Fruit fly (Drosophila melanogaster): ENCODE data around the gene CG11563.

The CG11563 gene

DNA sequence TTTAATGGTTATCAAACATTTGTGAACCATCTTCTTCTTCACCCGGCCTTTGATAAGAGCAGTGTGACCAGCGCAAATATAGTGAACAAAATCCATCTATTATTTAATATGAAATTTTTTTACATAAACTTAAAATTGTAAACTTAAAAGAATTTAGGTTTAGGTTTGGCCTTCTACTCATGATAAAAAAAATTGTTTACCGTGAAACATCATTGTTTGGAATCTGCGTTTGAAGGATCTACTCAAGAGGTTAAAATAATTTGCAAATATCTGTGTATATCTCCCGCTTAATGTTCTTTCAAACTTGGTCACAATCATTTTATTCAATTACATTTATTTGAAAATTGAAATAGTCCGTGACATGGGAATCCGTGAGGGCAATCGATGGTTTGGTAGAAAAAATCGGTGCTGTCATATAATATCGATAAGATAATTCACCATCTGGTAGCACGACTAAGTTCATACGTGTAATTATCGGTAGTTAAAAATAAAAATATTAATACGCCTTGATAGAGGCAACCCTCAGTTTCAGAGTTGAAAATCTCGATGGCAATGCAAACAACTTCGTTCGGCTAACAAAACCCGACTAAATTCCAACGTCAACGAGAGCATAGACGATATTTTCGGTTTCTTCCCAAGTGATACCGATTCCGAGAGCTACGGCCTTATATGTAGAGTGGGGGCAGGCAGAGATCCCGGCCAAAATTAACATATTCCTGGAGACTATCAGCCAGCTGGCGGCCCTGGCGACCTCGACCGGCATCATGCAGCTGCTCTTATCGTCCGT lies 35.1 kb downstream of the CG11563 start, which contains the start of the genes betaGlu and sip3 (continued):
- TF ChIP-seq CG6813 (GFP tag; optimal IDR thresholded peaks at IDR 0.05) = no peak
- TF ChIP-seq CG13894 (tag; optimal IDR thresholded peaks at IDR 0.05) = no peak
- TF ChIP-seq D (optimal IDR thresholded peaks at IDR 0.05) = no peak
- no peak for TF ChIP-seq D (GFP tag; optimal IDR thresholded peaks at IDR 0.05)

DNA sequence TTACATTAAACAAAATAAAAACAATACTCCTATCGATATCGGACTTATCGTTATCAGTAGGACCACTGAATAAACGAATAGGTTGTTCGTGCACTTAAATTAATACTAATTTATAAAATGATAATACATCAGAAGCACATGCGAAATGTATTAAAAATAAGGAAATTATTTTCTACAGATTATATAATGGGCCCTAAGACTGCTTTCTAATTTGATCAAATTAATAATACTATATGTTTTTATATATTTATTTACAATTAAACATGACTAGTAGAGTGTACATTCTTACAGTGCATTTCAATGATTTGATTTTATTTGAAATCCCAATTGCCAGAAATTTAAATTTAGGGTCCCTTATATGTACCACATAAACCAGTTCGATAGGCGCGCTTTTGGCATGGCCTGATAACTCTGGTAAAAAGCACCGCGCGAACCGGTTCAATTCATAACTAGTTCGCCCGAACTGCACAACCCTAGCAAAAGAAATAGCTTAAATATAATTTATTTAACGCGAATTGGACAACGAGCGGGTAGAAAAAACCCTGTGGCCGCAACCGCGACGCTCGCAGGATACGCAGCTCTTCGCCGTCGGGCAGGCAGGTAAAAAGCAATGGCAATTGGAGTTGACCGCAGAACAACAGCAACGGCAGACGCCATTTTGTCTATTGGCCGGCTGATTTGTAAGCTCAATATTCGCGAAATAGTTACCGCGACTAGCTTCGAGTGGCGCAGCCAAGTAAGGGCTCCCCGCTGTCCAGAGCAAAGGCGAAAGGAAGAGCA lies 39.9 kb downstream of the CG11563 start, which contains the start of the genes CG2126 and faf:
CG2126 (minus strand) TSS at position 70 of the 780 bp plus-strand sequence.
faf (plus strand) TSS at position 438 of the 780 bp plus-strand sequence.
- no peak for TF ChIP-seq Kr (GFP tag; optimal IDR thresholded peaks at IDR 0.05)
- TF ChIP-seq crc (GFP tag; optimal IDR thresholded peaks at IDR 0.05) = no peak
- TF ChIP-seq sens (GFP tag) = peak; percentile 83
- peak; percentile 29 for TF ChIP-seq MBD-R2 (GFP tag; IDR thresholded peaks at IDR 0.05)
- TF ChIP-seq CG16813 (GFP tag; IDR thresholded peaks at IDR 0.05; ENCODE audit: partially characterized antibody) = peak; percentile 46; the same call in 1 of the 3 replicates
- TF ChIP-seq CG2199 (GFP tag; IDR thresholded peaks at IDR 0.05) = no peak
- peak; percentile 85 for TF ChIP-seq vvl (GFP tag; IDR thresholded peaks at IDR 0.05)
- TF ChIP-seq Xrp1 (GFP tag; IDR thresholded peaks at IDR 0.05) = peak; percentile 77; the same call in 1 of the 2 replicates
- peak; percentile 75 for TF ChIP-seq az2 (GFP tag; optimal IDR thresholded peaks at IDR 0.05)
- TF ChIP-seq Fer1 (GFP tag; optimal IDR thresholded peaks at IDR 0.05) = peak; percentile 75
- 0 out of 2 replicates have a peak, but pooled peaks have one; percentile 32 for TF ChIP-seq bowl (GFP tag; IDR thresholded peaks at IDR 0.05)
- no peak for TF ChIP-seq gcm2 (GFP tag; optimal IDR thresholded peaks at IDR 0.05)
- TF ChIP-seq chif (GFP tag; optimal IDR thresholded peaks at IDR 0.05) = peak in 1 of 2 experiments; percentile 39
- TF ChIP-seq CG6654 (GFP tag; optimal IDR thresholded peaks at IDR 0.05) = peak; percentile 29
- peak; percentile 43 for TF ChIP-seq D19B (GFP tag; optimal IDR thresholded peaks at IDR 0.05)
- TF ChIP-seq CG10431 (GFP tag; optimal IDR thresholded peaks at IDR 0.05) = peak; percentile 44
- peak; percentile 60 for TF ChIP-seq cato (GFP tag; optimal IDR thresholded peaks at IDR 0.05; ENCODE audit: borderline replicate concordance)
- peak; percentile 73 for TF ChIP-seq CG11247 (GFP tag; IDR thresholded peaks at IDR 0.05)
- peak; percentile 60; the same call in 2 of the 3 replicates for TF ChIP-seq jigr1 (GFP tag; IDR thresholded peaks at IDR 0.05)
- TF ChIP-seq ERR (GFP tag; optimal IDR thresholded peaks at IDR 0.05) = no peak
- peak; percentile 52; the same call in 1 of the 2 replicates for TF ChIP-seq CG4730 (GFP tag; IDR thresholded peaks at IDR 0.05)
- peak; percentile 47; the same call in 1 of the 3 replicates for TF ChIP-seq Mrtf (GFP tag; IDR thresholded peaks at IDR 0.05)
- no peak for TF ChIP-seq CG17568 (GFP tag; optimal IDR thresholded peaks at IDR 0.05)
- peak; percentile 39 for TF ChIP-seq CG3995 (GFP tag; optimal IDR thresholded peaks at IDR 0.05)
- no peak for TF ChIP-seq Hey (tag; optimal IDR thresholded peaks at IDR 0.05)
- TF ChIP-seq sqz (GFP tag; optimal IDR thresholded peaks at IDR 0.05) = no peak
- TF ChIP-seq CG7786 (GFP tag; optimal IDR thresholded peaks at IDR 0.05) = peak; percentile 56
- TF ChIP-seq chn (GFP tag; optimal IDR thresholded peaks at IDR 0.05) = peak; percentile 68
- no peak for TF ChIP-seq ftz-f1 (GFP tag; optimal IDR thresholded peaks at IDR 0.05)
- 0 out of 3 replicates have a peak, but pooled peaks have one; percentile 45 for TF ChIP-seq Doc3 (GFP tag; IDR thresholded peaks at IDR 0.05; ENCODE audit: partially characterized antibody)
- peak; percentile 16 for TF ChIP-seq slou (GFP tag; optimal IDR thresholded peaks at IDR 0.05)
- TF ChIP-seq B-H2 (GFP tag; optimal IDR thresholded peaks at IDR 0.05) = peak; percentile 84
- peak; percentile 72 for TF ChIP-seq CG10979 (tag; optimal IDR thresholded peaks at IDR 0.05)
- no peak for TF ChIP-seq fd64A (GFP tag; optimal IDR thresholded peaks at IDR 0.05)
- no peak for TF ChIP-seq luna (GFP tag; optimal IDR thresholded peaks at IDR 0.05)
- peak; percentile 69 for TF ChIP-seq Oli (tag; optimal IDR thresholded peaks at IDR 0.05)
- no peak for TF ChIP-seq da (GFP tag; optimal IDR thresholded peaks at IDR 0.05)
- TF ChIP-seq ranshi (GFP tag; IDR thresholded peaks at IDR 0.05) = peak; percentile 73
- TF ChIP-seq fd96Cb (tag; optimal IDR thresholded peaks at IDR 0.05) = peak; percentile 67
- TF ChIP-seq ssp (GFP tag; IDR thresholded peaks at IDR 0.05) = peak; percentile 61
- TF ChIP-seq D19A (tag; optimal IDR thresholded peaks at IDR 0.05) = no peak
- peak; percentile 51; the same call in 1 of the 2 replicates for TF ChIP-seq chm (GFP tag; IDR thresholded peaks at IDR 0.05)
